Worm (Caenorhabditis elegans): ENCODE measurements around the gene F28H7.8.
A peak's percentile ranks its signal among the peaks of the same experiment; 100 is the strongest.

Gene F28H7.8

ce11 chrV:10805934-10806333 is 47.2 kb downstream of the F28H7.8 start, which contains the start of gene prp-38:
Gene prp-38 (minus strand): TSS chrV:10806034.
- TF ChIP-seq ama-1 (optimal IDR thresholded peaks at IDR 0.05) (no peak), ceh-13 (GFP tag; optimal IDR thresholded peaks at IDR 0.05) (no peak), aly-1 (tag; optimal IDR thresholded peaks at IDR 0.05) (no peak)

ce11 chrV:10807862-10808327 is 49.1 kb downstream of the F28H7.8 start, which contains the start of gene plrg-1:
Gene plrg-1 (minus strand): TSS chrV:10807912.
- TF ChIP-seq tra-4 (tag; optimal IDR thresholded peaks at IDR 0.05) (peak; percentile 32), hnd-1 (tag; optimal IDR thresholded peaks at IDR 0.05) (peak; percentile 61), aly-1 (tag; optimal IDR thresholded peaks at IDR 0.05) (peak; percentile 72), tbx-37 (GFP tag; conservative IDR thresholded peaks at IDR 0.05) (peak; percentile 88), B0310.2 (tag; optimal IDR thresholded peaks at IDR 0.05) (peak; percentile 64), ama-1 (optimal IDR thresholded peaks at IDR 0.05) (no peak), ceh-13 (GFP tag; optimal IDR thresholded peaks at IDR 0.05) (peak; percentile 64), flt-1 (GFP tag; IDR thresholded peaks at IDR 0.05) (peak; percentile 77), pes-1 (GFP tag; IDR thresholded peaks at IDR 0.05) (no peak; the same call in 1 of the 2 replicates), F13C5.2 (tag; optimal IDR thresholded peaks at IDR 0.05) (peak; percentile 94), sea-1 (GFP tag; conservative IDR thresholded peaks at IDR 0.05) (peak; percentile 89), hmbx-1 (tag; optimal IDR thresholded peaks at IDR 0.05) (peak; percentile 41), ets-7 (tag; optimal IDR thresholded peaks at IDR 0.05) (peak; percentile 78), hmg-4 (GFP tag; optimal IDR thresholded peaks at IDR 0.05) (peak; percentile 88), ceh-36 (tag; optimal IDR thresholded peaks at IDR 0.05) (peak; percentile 88), tbx-11 (GFP tag; IDR thresholded peaks at IDR 0.05) (peak; percentile 80), scrt-1 (GFP tag; IDR thresholded peaks at IDR 0.05) (peak; percentile 89)
